Worm (Caenorhabditis elegans) whole organism, L2 larva: ENCODE data around the gene F44F4.15.
A peak's percentile ranks its signal among the peaks of the same experiment; 100 is the strongest.
"Not testable (repeated sequence)": the region's sequence is repeated elsewhere in the genome, so short reads cannot be mapped to it uniquely, and the experiment has no call there.

Experiments
- C34F6.9 ChIP-seq: fragments of 150-350 bp; optimal IDR thresholded peaks from 2 replicates; lab custom pipeline; 2014; ENCODE audit warnings: missing biosample characterization, missing genetic modification characterization
- F13H6.1 ChIP-seq: sonication (generic microtip); optimal IDR thresholded peaks from 2 replicates; lab custom pipeline; 2016; ENCODE audit warnings: missing genetic modification characterization, missing compliant biosample characterization
- R02D3.7 ChIP-seq: fragments of 150-350 bp; optimal IDR thresholded peaks from 2 replicates; lab custom pipeline; 2014; ENCODE audit warnings: missing biosample characterization, missing genetic modification characterization
- ZK546.5 ChIP-seq: sonication (generic microtip); optimal IDR thresholded peaks from 2 replicates; lab custom pipeline; 2017; ENCODE audit warnings: missing biosample characterization, missing genetic modification characterization
- alr-1 ChIP-seq: fragments of 150-350 bp; optimal IDR thresholded peaks from 2 replicates; lab custom pipeline; 2014; ENCODE audit warnings: missing biosample characterization, missing genetic modification characterization
- aly-2 ChIP-seq: fragments of 150-350 bp; optimal IDR thresholded peaks from 2 replicates; lab custom pipeline; 2014; ENCODE audit warnings: missing biosample characterization, missing genetic modification characterization
- ama-1 ChIP-seq: fragments of 150-350 bp; optimal IDR thresholded peaks from 2 replicates; lab custom pipeline; 2018; ENCODE audit warnings: inconsistent platforms
- blmp-1 ChIP-seq: sonication (generic microtip); optimal IDR thresholded peaks from 2 replicates; lab custom pipeline; 2017; ENCODE audit warnings: missing genetic modification characterization, mild to moderate bottlenecking, missing compliant biosample characterization, antibody characterized with exemption, moderate library complexity; ENCODE audit not compliant: insufficient read depth
- ceh-16 ChIP-seq: fragments of 150-350 bp; optimal IDR thresholded peaks from 2 replicates; lab custom pipeline; 2014; ENCODE audit warnings: missing biosample characterization, missing genetic modification characterization
- ceh-82 ChIP-seq: fragments of 150-350 bp; optimal IDR thresholded peaks from 2 replicates; lab custom pipeline; 2014; ENCODE audit warnings: missing biosample characterization, missing genetic modification characterization
- dmd-4 ChIP-seq: sonication (generic microtip); optimal IDR thresholded peaks from 2 replicates; lab custom pipeline; 2017; ENCODE audit warnings: missing biosample characterization, missing genetic modification characterization
- egl-27 ChIP-seq: sonication (generic microtip); optimal IDR thresholded peaks from 3 replicates; lab custom pipeline; 2017; ENCODE audit warnings: missing biosample characterization, missing genetic modification reagents, missing genetic modification characterization
- elt-3 ChIP-seq: sonication (generic microtip); optimal IDR thresholded peaks from 2 replicates; lab custom pipeline; 2017; ENCODE audit warnings: missing biosample characterization, missing genetic modification characterization
- fos-1 ChIP-seq: fragments of 150-350 bp; optimal IDR thresholded peaks from 2 replicates; lab custom pipeline; 2014; ENCODE audit warnings: missing biosample characterization, missing genetic modification characterization
- gmeb-1 ChIP-seq: fragments of 150-350 bp; optimal IDR thresholded peaks from 2 replicates; lab custom pipeline; 2014; ENCODE audit warnings: missing biosample characterization, missing genetic modification characterization
- lin-11 ChIP-seq: fragments of 150-350 bp; sonication (generic microtip); optimal IDR thresholded peaks from 2 replicates; lab custom pipeline; 2014; ENCODE audit warnings: missing biosample characterization, missing genetic modification characterization, inconsistent platforms, mixed read lengths
- lin-13 ChIP-seq: fragments of 150-350 bp; optimal IDR thresholded peaks from 2 replicates; lab custom pipeline; 2014; ENCODE audit warnings: missing biosample characterization, missing genetic modification reagents, missing genetic modification characterization
- lin-39 ChIP-seq: fragments of 150-350 bp; optimal IDR thresholded peaks from 2 replicates; lab custom pipeline; 2014; ENCODE audit warnings: missing biosample characterization, missing genetic modification reagents, missing genetic modification characterization
- lsy-2 ChIP-seq, 2 experiments: fragments of 150-350 bp in 1 of 2; sonication (generic microtip) in 1 of 2; optimal IDR thresholded peaks; 2 replicates each; lab custom pipeline; 2014 to 2017; ENCODE audit warnings: missing biosample characterization in 2 of 2, missing genetic modification characterization in 2 of 2
- mab-5 ChIP-seq: fragments of 150-350 bp; optimal IDR thresholded peaks from 2 replicates; lab custom pipeline; 2014; ENCODE audit warnings: missing biosample characterization, missing genetic modification characterization
- mbf-1 ChIP-seq: sonication (generic microtip); optimal IDR thresholded peaks from 2 replicates; lab custom pipeline; 2017; ENCODE audit warnings: missing biosample characterization, missing genetic modification characterization
- mdl-1 ChIP-seq, 2 experiments: fragments of 150-350 bp in 1 of 2; sonication (generic microtip) in 1 of 2; optimal IDR thresholded peaks; 2 replicates each; lab custom pipeline; 2017; ENCODE audit warnings: missing biosample characterization in 2 of 2, missing genetic modification characterization in 2 of 2
- nhr-10 ChIP-seq: sonication (generic microtip); optimal IDR thresholded peaks from 2 replicates; lab custom pipeline; 2017; ENCODE audit warnings: missing biosample characterization, missing genetic modification characterization
- nhr-12 ChIP-seq: fragments of 150-350 bp; optimal IDR thresholded peaks from 2 replicates; lab custom pipeline; 2014; ENCODE audit warnings: missing biosample characterization, missing genetic modification characterization
- nhr-129 ChIP-seq: fragments of 150-350 bp; optimal IDR thresholded peaks from 2 replicates; lab custom pipeline; 2014; ENCODE audit warnings: missing biosample characterization, missing genetic modification characterization
- nhr-21 ChIP-seq: fragments of 150-350 bp; optimal IDR thresholded peaks from 2 replicates; lab custom pipeline; 2014; ENCODE audit warnings: missing biosample characterization, missing genetic modification characterization
- nhr-23 ChIP-seq: fragments of 150-350 bp; optimal IDR thresholded peaks from 2 replicates; lab custom pipeline; 2014; ENCODE audit warnings: missing biosample characterization, missing genetic modification reagents, missing genetic modification characterization
- nhr-237 ChIP-seq: fragments of 150-350 bp; optimal IDR thresholded peaks from 2 replicates; lab custom pipeline; 2014; ENCODE audit warnings: missing biosample characterization, missing genetic modification characterization
- nhr-25 ChIP-seq: fragments of 150-350 bp; sonication (generic microtip); optimal IDR thresholded peaks from 3 replicates; lab custom pipeline; 2014; ENCODE audit warnings: missing biosample characterization, missing genetic modification characterization
- nhr-6 ChIP-seq: fragments of 150-350 bp; optimal IDR thresholded peaks from 2 replicates; lab custom pipeline; 2014; ENCODE audit warnings: missing biosample characterization, missing genetic modification characterization
- nhr-77 ChIP-seq: fragments of 150-350 bp; optimal IDR thresholded peaks from 2 replicates; lab custom pipeline; 2014; ENCODE audit warnings: missing biosample characterization, missing genetic modification characterization
- peb-1 ChIP-seq: fragments of 150-350 bp; optimal IDR thresholded peaks from 2 replicates; lab custom pipeline; 2014; ENCODE audit warnings: missing biosample characterization, missing genetic modification characterization
- sem-4 ChIP-seq: fragments of 150-350 bp; optimal IDR thresholded peaks from 2 replicates; lab custom pipeline; 2014; ENCODE audit warnings: missing biosample characterization, missing genetic modification reagents, missing genetic modification characterization
- skn-1 ChIP-seq: sonication (generic microtip); optimal IDR thresholded peaks from 2 replicates; lab custom pipeline; 2017; ENCODE audit warnings: missing biosample characterization, missing genetic modification characterization
- sma-3 ChIP-seq: sonication (generic microtip); optimal IDR thresholded peaks from 2 replicates; lab custom pipeline; 2016; ENCODE audit warnings: missing genetic modification reagents, missing genetic modification characterization, missing compliant biosample characterization
- sma-9 ChIP-seq, 2 experiments: fragments of 150-350 bp in 1 of 2; sonication (generic microtip) in 1 of 2; optimal IDR thresholded peaks; 2 replicates each; lab custom pipeline; 2014 to 2016; ENCODE audit warnings: missing genetic modification characterization in 2 of 2, mild to moderate bottlenecking in 1 of 2, missing biosample characterization in 1 of 2, missing compliant biosample characterization in 1 of 2, missing genetic modification reagents in 1 of 2, moderate library complexity in 1 of 2
- snpc-4 ChIP-seq: fragments of 150-350 bp; optimal IDR thresholded peaks from 2 replicates; lab custom pipeline; 2014; ENCODE audit warnings: missing biosample characterization, missing genetic modification characterization
- unc-39 ChIP-seq: fragments of 150-350 bp; optimal IDR thresholded peaks from 2 replicates; lab custom pipeline; 2014; ENCODE audit warnings: missing biosample characterization, missing genetic modification characterization
- unc-55 ChIP-seq: fragments of 150-350 bp; sonication (generic microtip); optimal IDR thresholded peaks from 3 replicates; lab custom pipeline; 2014; ENCODE audit warnings: missing biosample characterization, missing genetic modification reagents, missing genetic modification characterization
- unc-62 ChIP-seq: fragments of 150-350 bp; optimal IDR thresholded peaks from 2 replicates; lab custom pipeline; 2014; ENCODE audit warnings: missing biosample characterization, missing genetic modification reagents, missing genetic modification characterization
- zag-1 ChIP-seq: fragments of 150-350 bp; optimal IDR thresholded peaks from 2 replicates; lab custom pipeline; 2014; ENCODE audit warnings: missing biosample characterization, missing genetic modification characterization
- ztf-1 ChIP-seq: fragments of 200-800 bp; sonication (Bioruptor generic); conservative IDR thresholded peaks from 2 replicates; pipeline ENCODE4 v1.3.6; 2022; ENCODE audit warnings: missing genetic modification characterization, missing compliant biosample characterization
- ztf-11 ChIP-seq: sonication (generic microtip); optimal IDR thresholded peaks from 2 replicates; lab custom pipeline; 2017; ENCODE audit warnings: missing biosample characterization, missing genetic modification characterization
- ztf-4 ChIP-seq: fragments of 150-350 bp; optimal IDR thresholded peaks from 2 replicates; lab custom pipeline; 2014; ENCODE audit warnings: missing biosample characterization, missing genetic modification characterization

The F44F4.15 gene

ce11 chrII:10935336-10935735 lies 20.9 kb downstream of the F44F4.15 start:
- TF ChIP-seq nhr-12 (tag; lab: Kevin White, UChicago) (no peak), unc-62 (GFP tag; lab: Kevin White, UChicago) (no peak), nhr-6 (no peak), ztf-1 (GFP tag; lab: Robert Waterston, UW) (no peak), aly-2 (no peak), skn-1 (no peak), sma-9 (GFP tag; optimal IDR thresholded peaks at IDR 0.05; lab: Kevin White, UChicago) (no peak), sma-9 (tag; optimal IDR thresholded peaks at IDR 0.05; lab: Kevin White, UChicago) (no peak), nhr-10 (tag; lab: Kevin White, UChicago) (no peak), ama-1 (lab: Kevin White, UChicago) (no peak), zag-1 (tag; lab: Kevin White, UChicago) (no peak)
- TF ChIP-seq, all 48 proteins: peak for 0

DNA sequence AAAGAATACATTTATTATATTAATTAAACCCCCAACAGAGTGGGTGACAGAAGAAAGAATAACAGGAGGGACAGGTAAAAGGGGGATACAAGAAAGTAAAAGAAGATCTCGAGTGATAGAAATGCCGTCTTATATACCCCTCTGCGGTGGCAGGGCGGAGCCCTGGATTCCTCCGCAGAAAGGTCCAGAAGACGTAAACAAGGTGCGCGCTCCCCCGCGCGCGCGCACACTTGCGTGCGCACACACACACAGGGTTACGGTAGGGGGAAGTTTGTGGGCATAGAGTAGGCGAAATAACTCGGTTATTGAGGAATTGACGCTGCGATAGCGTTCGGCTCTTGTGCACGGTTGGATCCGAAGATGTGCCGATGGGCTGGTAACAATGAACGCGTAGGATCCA lies 27.5 kb downstream of the F44F4.15 start, which contains the start of gene R03D7.15:
R03D7.15 (plus strand) TSS at position 299 of the 400 bp plus-strand sequence.
- TF ChIP-seq zag-1 (tag; lab: Kevin White, UChicago); nhr-6; unc-55 (GFP tag; lab: Kevin White, UChicago): not testable (repeated sequence)

- peak; percentile 35 for TF ChIP-seq blmp-1 (tag; lab: Kevin White, UChicago)
- no peak for TF ChIP-seq fos-1
- TF ChIP-seq unc-55 (GFP tag; lab: Kevin White, UChicago), result peak; percentile 19
- TF ChIP-seq, all 48 proteins: peak for 2
These were observed 31.0 kb downstream of the F44F4.15 start for ce11 chrII:10945446-10945845.

ce11 chrII:10946848-10947247 lies 32.4 kb downstream of the F44F4.15 start:
- no peak for TF ChIP-seq mbf-1 (tag; lab: Kevin White, UChicago)
- TF ChIP-seq lsy-2 (tag; optimal IDR thresholded peaks at IDR 0.05; lab: Kevin White, UChicago), result peak in 1 of 2 experiments; percentile 50
- TF ChIP-seq ZK546.5 (tag; lab: Kevin White, UChicago), result no peak
- TF ChIP-seq aly-2, result no peak
- peak; percentile 58 for TF ChIP-seq C34F6.9 (tag; lab: Kevin White, UChicago)
- no peak for TF ChIP-seq unc-39 (tag; lab: Kevin White, UChicago)
- no peak for TF ChIP-seq ama-1 (lab: Kevin White, UChicago)
- no peak for TF ChIP-seq alr-1 (tag; lab: Kevin White, UChicago)
- TF ChIP-seq nhr-23 (tag; lab: Kevin White, UChicago), result no peak
- TF ChIP-seq elt-3, result no peak
- TF ChIP-seq lin-11 (tag; lab: Kevin White, UChicago), result no peak
- TF ChIP-seq lin-39 (tag; lab: Kevin White, UChicago), result peak; percentile 84
- TF ChIP-seq ztf-1 (GFP tag; lab: Robert Waterston, UW), result no peak
- no peak for TF ChIP-seq gmeb-1
- TF ChIP-seq lin-13 (GFP tag; lab: Kevin White, UChicago), result no peak
- TF ChIP-seq snpc-4 (tag; lab: Kevin White, UChicago), result no peak
- peak; percentile 68 for TF ChIP-seq mab-5 (tag; lab: Kevin White, UChicago)
- no peak for TF ChIP-seq ceh-82
- TF ChIP-seq sma-9 (GFP tag; optimal IDR thresholded peaks at IDR 0.05; lab: Kevin White, UChicago), result peak; percentile 11
- TF ChIP-seq sma-9 (tag; optimal IDR thresholded peaks at IDR 0.05; lab: Kevin White, UChicago), result no peak
- TF ChIP-seq unc-55 (GFP tag; lab: Kevin White, UChicago), result peak; percentile 57
- TF ChIP-seq sma-3 (GFP tag; lab: Kevin White, UChicago), result no peak
- no peak for TF ChIP-seq nhr-12 (tag; lab: Kevin White, UChicago)
- no peak for TF ChIP-seq blmp-1 (tag; lab: Kevin White, UChicago)
- peak; percentile 64 for TF ChIP-seq nhr-129
- TF ChIP-seq nhr-25 (tag; lab: Kevin White, UChicago), result peak; percentile 2
- TF ChIP-seq nhr-21 (tag; lab: Kevin White, UChicago), result no peak
- no peak for TF ChIP-seq peb-1
- no peak for TF ChIP-seq nhr-77 (tag; lab: Kevin White, UChicago)
- no peak for TF ChIP-seq nhr-6
- TF ChIP-seq sem-4 (tag; lab: Kevin White, UChicago), result peak; percentile 44
- peak in 1 of 2 experiments; percentile 23 for TF ChIP-seq mdl-1 (tag; optimal IDR thresholded peaks at IDR 0.05; lab: Kevin White, UChicago)
- TF ChIP-seq zag-1 (tag; lab: Kevin White, UChicago), result no peak
- no peak for TF ChIP-seq ztf-11
- TF ChIP-seq fos-1, result peak; percentile 28
- TF ChIP-seq ztf-4 (tag; lab: Kevin White, UChicago), result peak; percentile 16
- no peak for TF ChIP-seq R02D3.7 (tag; lab: Kevin White, UChicago)
- TF ChIP-seq ceh-16 (tag; lab: Kevin White, UChicago), result peak; percentile 20
- no peak for TF ChIP-seq egl-27
- TF ChIP-seq nhr-237 (tag; lab: Kevin White, UChicago), result no peak
- TF ChIP-seq F13H6.1, result peak; percentile 6
- no peak for TF ChIP-seq dmd-4 (tag; lab: Kevin White, UChicago)
